Fruit fly (Drosophila melanogaster) whole organism, embryonic: ENCODE measurements around the gene CG16959.

Experiments
- Adf1 ChIP-seq: fragments of 200-800 bp; sonication (Bioruptor generic); IDR thresholded peaks from 2 replicates; pipeline ENCODE4 v1.3.6; 2022; ENCODE audit warnings: missing biosample characterization, missing genetic modification characterization
- CG10565 ChIP-seq: fragments of 200-800 bp; sonication (Bioruptor generic); optimal IDR thresholded peaks from 3 replicates; lab custom pipeline; 2016; ENCODE audit warnings: missing biosample characterization, mild to moderate bottlenecking, missing genetic modification characterization
- CG11085 ChIP-seq: fragments of 200-800 bp; sonication (Bioruptor generic); IDR thresholded peaks from 2 replicates; pipeline ENCODE4 v1.3.6; 2022; ENCODE audit warnings: missing biosample characterization, missing genetic modification characterization
- CG11560 ChIP-seq: fragments of 200-800 bp; sonication (Bioruptor generic); IDR thresholded peaks from 3 replicates; pipeline ENCODE4 v1.3.6; 2022; ENCODE audit warnings: missing biosample characterization, missing genetic modification characterization
- CG13424 ChIP-seq: fragments of 200-800 bp; sonication (Bioruptor generic); optimal IDR thresholded peaks from 2 replicates; lab custom pipeline; 2019; ENCODE audit warnings: missing biosample characterization, mild to moderate bottlenecking, missing genetic modification characterization, moderate library complexity
- CG13624 ChIP-seq: fragments of 200-800 bp; sonication (Bioruptor generic); optimal IDR thresholded peaks from 2 replicates; lab custom pipeline; 2016; ENCODE audit warnings: missing biosample characterization, missing genetic modification characterization
- CG15011 ChIP-seq: fragments of 200-800 bp; sonication (Bioruptor generic); optimal IDR thresholded peaks from 3 replicates; lab custom pipeline; 2018; ENCODE audit warnings: missing biosample characterization, mild to moderate bottlenecking, missing genetic modification characterization
- CG15269 ChIP-seq: fragments of 200-800 bp; sonication (Bioruptor generic); optimal IDR thresholded peaks from 2 replicates; lab custom pipeline; 2018; ENCODE audit warnings: missing biosample characterization, mild to moderate bottlenecking, missing genetic modification characterization, moderate library complexity
- CG1602 ChIP-seq: fragments of 200-800 bp; sonication (Bioruptor generic); optimal IDR thresholded peaks from 3 replicates; lab custom pipeline; 2016; ENCODE audit warnings: missing biosample characterization, missing genetic modification characterization
- CG17568 ChIP-seq: fragments of 200-800 bp; sonication (Bioruptor generic); optimal IDR thresholded peaks from 2 replicates; lab custom pipeline; 2018; ENCODE audit warnings: missing biosample characterization, mild to moderate bottlenecking, missing genetic modification characterization, moderate library complexity
- CG2120 ChIP-seq: fragments of 200-800 bp; sonication (Bioruptor generic); optimal IDR thresholded peaks from 3 replicates; lab custom pipeline; 2016; ENCODE audit warnings: missing biosample characterization, missing genetic modification characterization
- CG30020 ChIP-seq: fragments of 200-800 bp; optimal IDR thresholded peaks from 2 replicates; lab custom pipeline; 2019; ENCODE audit warnings: missing biosample characterization, mild to moderate bottlenecking, missing genetic modification characterization, moderate library complexity
- CG3995 ChIP-seq: fragments of 200-800 bp; sonication (Bioruptor generic); optimal IDR thresholded peaks from 3 replicates; lab custom pipeline; 2016; ENCODE audit warnings: missing biosample characterization, missing genetic modification characterization
- CG4404 ChIP-seq: fragments of 200-800 bp; sonication (Bioruptor generic); IDR thresholded peaks from 2 replicates; pipeline ENCODE4 v1.3.6; 2022; ENCODE audit warnings: missing biosample characterization, missing genetic modification characterization
- CG4617 ChIP-seq: fragments of 200-800 bp; sonication (Bioruptor generic); optimal IDR thresholded peaks from 3 replicates; lab custom pipeline; 2016; ENCODE audit warnings: missing biosample characterization, missing genetic modification characterization, borderline replicate concordance
- CG5953 ChIP-seq: fragments of 200-800 bp; sonication (Bioruptor generic); IDR thresholded peaks from 2 replicates; pipeline ENCODE4 v1.3.6; 2022; ENCODE audit warnings: missing biosample characterization, missing genetic modification characterization
- CG9727 ChIP-seq: fragments of 200-800 bp; sonication (Bioruptor generic); optimal IDR thresholded peaks from 3 replicates; lab custom pipeline; 2017; ENCODE audit warnings: missing biosample characterization, mild to moderate bottlenecking, missing genetic modification characterization
- CG9876 ChIP-seq: fragments of 200-800 bp; sonication (Bioruptor generic); optimal IDR thresholded peaks from 2 replicates; lab custom pipeline; 2016; ENCODE audit warnings: missing biosample characterization, missing genetic modification characterization
- D19B ChIP-seq: fragments of 200-800 bp; sonication (Bioruptor generic); optimal IDR thresholded peaks from 2 replicates; lab custom pipeline; 2017; ENCODE audit warnings: missing biosample characterization, mild to moderate bottlenecking, missing genetic modification characterization
- Dad ChIP-seq: fragments of 200-800 bp; sonication (Bioruptor generic); optimal IDR thresholded peaks from 3 replicates; lab custom pipeline; 2016; ENCODE audit warnings: missing biosample characterization, missing genetic modification characterization
- Dip3 ChIP-seq: fragments of 200-800 bp; sonication (Bioruptor generic); optimal IDR thresholded peaks from 3 replicates; lab custom pipeline; 2016; ENCODE audit warnings: missing biosample characterization, missing genetic modification characterization
- HLH4C ChIP-seq: fragments of 200-800 bp; sonication (Bioruptor generic); IDR thresholded peaks from 3 replicates; pipeline ENCODE4 v1.3.6; 2022; ENCODE audit warnings: missing biosample characterization, missing genetic modification characterization; ENCODE audit not compliant: partially characterized antibody
- Rfx ChIP-seq: fragments of 200-800 bp; sonication (Bioruptor generic); IDR thresholded peaks from 2 replicates; pipeline ENCODE4 v1.3.6; 2022; ENCODE audit warnings: missing biosample characterization, missing genetic modification characterization
- Six4 ChIP-seq: fragments of 200-800 bp; sonication (Bioruptor generic); optimal IDR thresholded peaks from 2 replicates; lab custom pipeline; 2016; ENCODE audit warnings: missing biosample characterization, missing genetic modification characterization
- Trl ChIP-seq, 3 experiments: fragments of >200 bp in 2 of 3; fragments of 200-800 bp in 1 of 3; sonication (Bioruptor generic) in 1 of 3; optimal IDR thresholded peaks; 2 replicates in 1 of 3; 3 replicates in 2 of 3; lab custom pipeline; 2016 to 2017; ENCODE audit warnings: missing biosample characterization in 1 of 3, missing genetic modification characterization in 1 of 3
- Usf ChIP-seq: fragments of 200-800 bp; sonication (Bioruptor generic); optimal IDR thresholded peaks from 2 replicates; lab custom pipeline; 2017; ENCODE audit warnings: missing genotype, missing biosample characterization, missing genetic modification characterization
- bcd ChIP-seq: fragments of 200-800 bp; sonication (Bioruptor generic); optimal IDR thresholded peaks from 2 replicates; lab custom pipeline; 2017; ENCODE audit warnings: missing biosample characterization, mild to moderate bottlenecking, missing genetic modification characterization
- bigmax ChIP-seq: fragments of 200-800 bp; sonication (Bioruptor generic); optimal IDR thresholded peaks from 2 replicates; lab custom pipeline; 2018; ENCODE audit warnings: missing biosample characterization, mild to moderate bottlenecking, missing genetic modification characterization
- cad ChIP-seq: fragments of >200 bp; optimal IDR thresholded peaks from 2 replicates; lab custom pipeline; 2017; ENCODE audit warnings: missing biosample characterization, missing genetic modification characterization
- cato ChIP-seq: fragments of 200-800 bp; sonication (Bioruptor generic); optimal IDR thresholded peaks from 2 replicates; lab custom pipeline; 2016; ENCODE audit warnings: missing biosample characterization, missing genetic modification characterization, borderline replicate concordance
- ci ChIP-seq: fragments of 200-800 bp; sonication (Bioruptor generic); IDR thresholded peaks from 3 replicates; pipeline ENCODE4 v1.3.6; 2022; ENCODE audit warnings: missing biosample characterization, missing genetic modification characterization
- ems ChIP-seq: fragments of 200-800 bp; sonication (Bioruptor generic); optimal IDR thresholded peaks from 3 replicates; lab custom pipeline; 2016; ENCODE audit warnings: missing biosample characterization, missing genetic modification characterization
- gt ChIP-seq: fragments of 200-800 bp; sonication (Bioruptor generic); IDR thresholded peaks from 2 replicates; pipeline ENCODE4 v1.3.6; 2022; ENCODE audit warnings: missing biosample characterization, missing genetic modification characterization
- hb ChIP-seq: fragments of 200-800 bp; sonication (Bioruptor generic); IDR thresholded peaks from 3 replicates; pipeline ENCODE4 v1.3.6; 2022; ENCODE audit warnings: missing biosample characterization, missing genetic modification characterization; ENCODE audit not compliant: partially characterized antibody
- kah ChIP-seq: fragments of 200-800 bp; sonication (Bioruptor generic); optimal IDR thresholded peaks from 2 replicates; lab custom pipeline; 2018; ENCODE audit warnings: missing biosample characterization, mild to moderate bottlenecking, missing genetic modification characterization
- lola ChIP-seq, 3 experiments: fragments of >200 bp in 2 of 3; fragments of 200-800 bp in 1 of 3; sonication (Bioruptor generic) in 1 of 3; optimal IDR thresholded peaks; 2 replicates each; lab custom pipeline; 2017 to 2019; ENCODE audit warnings: missing biosample characterization in 3 of 3, missing genetic modification characterization in 3 of 3, mild to moderate bottlenecking in 1 of 3, moderate library complexity in 1 of 3
- mam ChIP-seq: fragments of 200-800 bp; sonication (Bioruptor generic); optimal IDR thresholded peaks from 3 replicates; lab custom pipeline; 2016; ENCODE audit warnings: missing biosample characterization, missing genetic modification characterization
- seq ChIP-seq: fragments of 200-800 bp; sonication (Bioruptor generic); IDR thresholded peaks from 2 replicates; pipeline ENCODE4 v1.3.6; 2022; ENCODE audit warnings: missing biosample characterization, missing genetic modification characterization
- sna ChIP-seq: fragments of 200-800 bp; sonication (Bioruptor generic); IDR thresholded peaks from 2 replicates; pipeline ENCODE4 v1.3.6; 2022; ENCODE audit warnings: missing biosample characterization, missing genetic modification characterization; ENCODE audit not compliant: partially characterized antibody
- sob ChIP-seq: fragments of 200-800 bp; sonication (Bioruptor generic); IDR thresholded peaks from 2 replicates; pipeline ENCODE4 v1.3.6; 2022; ENCODE audit warnings: missing biosample characterization, missing genetic modification characterization
- ssp ChIP-seq: fragments of 200-800 bp; sonication (Bioruptor generic); IDR thresholded peaks from 2 replicates; pipeline ENCODE4 v1.3.6; 2022; ENCODE audit warnings: missing biosample characterization, missing genetic modification characterization
- tap ChIP-seq: fragments of 200-800 bp; optimal IDR thresholded peaks from 3 replicates; lab custom pipeline; 2019; ENCODE audit warnings: missing biosample characterization, mild to moderate bottlenecking, missing genetic modification characterization, moderate library complexity
- tgo ChIP-seq: fragments of 200-800 bp; sonication (Bioruptor generic); IDR thresholded peaks from 3 replicates; pipeline ENCODE4 v1.3.6; 2022; ENCODE audit warnings: missing biosample characterization, missing genetic modification characterization
- tll ChIP-seq, 2 experiments: fragments of 200-800 bp in 1 of 2; fragments of >200 bp in 1 of 2; sonication (Bioruptor generic) in 1 of 2; optimal IDR thresholded peaks; 2 replicates each; lab custom pipeline; 2017 to 2019; ENCODE audit warnings: missing biosample characterization in 2 of 2, missing genetic modification characterization in 2 of 2, mild to moderate bottlenecking in 1 of 2, moderate library complexity in 1 of 2
- vnd ChIP-seq: fragments of 200-800 bp; sonication (Bioruptor generic); IDR thresholded peaks from 3 replicates; pipeline ENCODE4 v1.3.6; 2022; ENCODE audit warnings: missing biosample characterization, missing genetic modification characterization; ENCODE audit not compliant: partially characterized antibody
- wek ChIP-seq: fragments of 200-800 bp; sonication (Bioruptor generic); optimal IDR thresholded peaks from 3 replicates; lab custom pipeline; 2018; ENCODE audit warnings: missing biosample characterization, mild to moderate bottlenecking, missing genetic modification characterization, moderate library complexity
- wor ChIP-seq: fragments of 200-800 bp; sonication (Bioruptor generic); IDR thresholded peaks from 2 replicates; pipeline ENCODE4 v1.3.6; 2022; ENCODE audit warnings: missing biosample characterization, missing genetic modification characterization

The CG16959 gene

DNA sequence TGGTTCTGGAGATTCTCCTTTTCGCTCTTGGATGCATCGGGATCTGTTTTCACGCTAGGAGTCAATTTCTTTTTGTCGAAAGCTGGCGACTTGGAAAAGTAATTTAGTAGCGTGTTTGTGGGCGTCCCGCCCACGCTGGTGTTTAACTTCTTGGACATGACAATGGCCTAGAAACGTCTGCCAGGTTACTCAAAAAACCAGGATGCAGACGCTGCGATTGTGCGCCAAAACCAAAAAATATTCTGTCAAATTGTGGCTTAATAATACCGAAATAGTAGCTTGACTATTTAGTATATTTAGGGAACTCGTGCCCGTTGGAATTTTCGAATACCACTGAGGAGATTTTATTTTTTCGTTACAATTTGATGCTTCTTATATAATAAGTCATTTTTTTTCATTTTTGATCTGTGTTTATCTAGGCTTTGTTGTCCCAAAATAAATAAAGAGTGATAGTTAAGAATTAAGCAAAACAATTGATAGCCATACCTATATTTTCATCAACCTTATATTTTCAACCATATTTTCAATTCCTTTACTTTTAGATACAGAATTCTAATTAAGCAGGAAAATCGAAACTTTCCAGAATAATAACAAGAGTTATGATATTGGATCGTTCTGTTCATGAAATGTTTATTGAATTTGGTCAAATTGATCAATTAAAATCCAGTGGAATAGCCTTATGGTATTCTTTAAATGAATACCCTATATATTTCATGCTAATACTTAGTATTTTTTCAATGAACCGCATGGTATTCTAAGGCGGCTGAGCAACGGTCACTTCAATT lies 33.4 kb upstream of the CG16959 start, which contains the start of the genes Msh6 and Prp31 (continued):
- TF ChIP-seq Dad (GFP tag; lab: Kevin White, UChicago) (no peak), Rfx (GFP tag; lab: Robert Waterston, UW) (peak; percentile 68), CG3995 (peak; percentile 37), lola (GFP tag; optimal IDR thresholded peaks at IDR 0.05; lab: Kevin White, UChicago) (peak in 1 of 3 experiments; percentile 83), CG2120 (peak; percentile 85), ssp (GFP tag; lab: Robert Waterston, UW) (peak; percentile 71), CG10565 (GFP tag; lab: Kevin White, UChicago) (no peak), bcd (peak; percentile 74), cato (GFP tag; lab: Kevin White, UChicago) (peak; percentile 59), bigmax (GFP tag; lab: Kevin White, UChicago) (no peak), CG11085 (GFP tag; lab: Robert Waterston, UW) (no peak), D19B (peak; percentile 61), tll (GFP tag; optimal IDR thresholded peaks at IDR 0.05; lab: Kevin White, UChicago) (peak in 1 of 2 experiments; percentile 15), CG13624 (GFP tag; lab: Kevin White, UChicago) (peak; percentile 57), cad (GFP tag; lab: Kevin White, UChicago) (no peak), wor (GFP tag; lab: Robert Waterston, UW) (no peak; the same call in 1 of the 2 replicates), CG9727 (GFP tag; lab: Kevin White, UChicago) (peak; percentile 75), vnd (no peak), CG5953 (GFP tag; lab: Robert Waterston, UW) (no peak), CG17568 (no peak), HLH4C (GFP tag; lab: Robert Waterston, UW) (no peak), CG1602 (peak; percentile 78), gt (GFP tag; lab: Robert Waterston, UW) (no peak), CG13424 (tag; lab: Kevin White, UChicago) (peak; percentile 81), Dip3 (GFP tag; lab: Kevin White, UChicago) (peak; percentile 70), kah (GFP tag; lab: Kevin White, UChicago) (peak; percentile 7), Trl (optimal IDR thresholded peaks at IDR 0.05; lab: Kevin White, UChicago) (no peak), Trl (GFP tag; optimal IDR thresholded peaks at IDR 0.05; lab: Kevin White, UChicago) (no peak), ems (GFP tag; lab: Kevin White, UChicago) (no peak), CG4617 (GFP tag; lab: Kevin White, UChicago) (no peak), CG30020 (tag; lab: Kevin White, UChicago) (peak; percentile 72), seq (GFP tag; lab: Robert Waterston, UW) (0 out of 2 replicates have a peak, but pooled peaks have one; percentile 33), sob (GFP tag; lab: Robert Waterston, UW) (peak; percentile 53; the same call in 1 of the 2 replicates), tgo (peak; percentile 63), Usf (peak; percentile 65), Six4 (GFP tag; lab: Kevin White, UChicago) (peak; percentile 68), Adf1 (GFP tag; lab: Robert Waterston, UW) (no peak), CG9876 (GFP tag; lab: Kevin White, UChicago) (peak; percentile 40), hb (GFP tag; lab: Robert Waterston, UW) (no peak), tap (tag; lab: Kevin White, UChicago) (peak; percentile 40), sna (GFP tag; lab: Robert Waterston, UW) (no peak), CG15269 (tag; lab: Kevin White, UChicago) (peak; percentile 70), CG11560 (tag; lab: Robert Waterston, UW) (no peak), mam (GFP tag; lab: Kevin White, UChicago) (peak; percentile 79), CG4404 (GFP tag; lab: Robert Waterston, UW) (0 out of 2 replicates have a peak, but pooled peaks have one; percentile 23), CG15011 (GFP tag; lab: Kevin White, UChicago) (peak; percentile 28), ci (GFP tag; lab: Robert Waterston, UW) (0 out of 3 replicates have a peak, but pooled peaks have one; percentile 46), wek (GFP tag; lab: Kevin White, UChicago) (peak; percentile 86)
